Fruit fly (Drosophila melanogaster) whole organism, embryonic: ENCODE measurements around the gene sit.

Experiments used
- CG17328 ChIP-seq: fragments of 200-800 bp; sonication (Bioruptor generic); IDR thresholded peaks from 2 replicates; pipeline ENCODE4 v1.3.6; 2022; ENCODE audit warnings: missing biosample characterization, missing genetic modification characterization
- CG5180 ChIP-seq: fragments of 200-800 bp; sonication (Bioruptor generic); optimal IDR thresholded peaks from 3 replicates; lab custom pipeline; 2017; ENCODE audit warnings: missing biosample characterization, missing genetic modification characterization, mild to moderate bottlenecking, moderate library complexity, missing genetic modification reagents
- Gug ChIP-seq: fragments of 200-800 bp; sonication (Bioruptor generic); IDR thresholded peaks from 4 replicates; pipeline ENCODE4 v1.3.6; 2022; ENCODE audit warnings: missing biosample characterization, missing genetic modification characterization
- Oli ChIP-seq: fragments of 200-800 bp; sonication (Bioruptor generic); optimal IDR thresholded peaks from 2 replicates; lab custom pipeline; 2018; ENCODE audit warnings: missing biosample characterization, mild to moderate bottlenecking, missing genetic modification characterization, moderate library complexity
- Side ChIP-seq: fragments of 200-800 bp; sonication (Bioruptor generic); optimal IDR thresholded peaks from 2 replicates; lab custom pipeline; 2016; ENCODE audit warnings: missing biosample characterization, missing genetic modification characterization
- corto ChIP-seq: fragments of 200-800 bp; sonication (Bioruptor generic); optimal IDR thresholded peaks from 2 replicates; lab custom pipeline; 2016; ENCODE audit warnings: missing biosample characterization, mild to moderate bottlenecking, missing genetic modification characterization, moderate library complexity
- grn ChIP-seq: fragments of 200-800 bp; sonication (Bioruptor generic); optimal IDR thresholded peaks from 3 replicates; lab custom pipeline; 2017; ENCODE audit warnings: missing biosample characterization, missing genetic modification characterization
- lab ChIP-seq: fragments of 200-800 bp; sonication (Bioruptor generic); optimal IDR thresholded peaks from 3 replicates; lab custom pipeline; 2017; ENCODE audit warnings: missing biosample characterization, missing genetic modification characterization, mild to moderate bottlenecking, moderate library complexity, missing genetic modification reagents

dm6 chr3R:22595293-22595868 is 33.0 kb upstream of the sit start:
- TF ChIP-seq CG5180 (GFP tag; lab: Kevin White, UChicago): no peak
- TF ChIP-seq Oli (tag; lab: Kevin White, UChicago): no peak
- TF ChIP-seq corto (GFP tag; lab: Kevin White, UChicago): no peak
- TF ChIP-seq lab: peak; percentile 68
- TF ChIP-seq CG17328 (GFP tag; lab: Robert Waterston, UW): no peak
- no peak for TF ChIP-seq Gug (GFP tag; lab: Robert Waterston, UW)
- peak; percentile 97 for TF ChIP-seq grn (GFP tag; lab: Kevin White, UChicago)
- TF ChIP-seq Side: no peak
